Worm (Caenorhabditis elegans) whole organism, midembryonic: ENCODE results near the gene far-2.

Source experiments
- T22C8.4 ChIP-seq: fragments of 200-800 bp; sonication (Bioruptor generic); IDR thresholded peaks from 2 replicates; pipeline ENCODE4 v1.3.6; 2022; ENCODE audit warnings: missing genetic modification characterization, missing compliant biosample characterization
- cog-1 ChIP-seq: sonication (generic microtip); optimal IDR thresholded peaks from 2 replicates; lab custom pipeline; 2016; ENCODE audit warnings: missing genetic modification characterization, missing compliant biosample characterization
- flt-1 ChIP-seq: fragments of 200-800 bp; sonication (Bioruptor generic); IDR thresholded peaks from 2 replicates; pipeline ENCODE4 v1.3.6; 2022; ENCODE audit warnings: missing genetic modification characterization, missing compliant biosample characterization
- klf-2 ChIP-seq: fragments of 200-800 bp; sonication (Bioruptor generic); conservative IDR thresholded peaks from 2 replicates; pipeline ENCODE4 v1.3.6; 2022; ENCODE audit warnings: missing genetic modification reagents, missing genetic modification characterization, missing compliant biosample characterization
- med-1 ChIP-seq: sonication (generic microtip); optimal IDR thresholded peaks from 2 replicates; lab custom pipeline; 2017; ENCODE audit warnings: missing genetic modification characterization, mild to moderate bottlenecking, missing compliant biosample characterization, antibody characterized with exemption, missing genetic modification reagents; ENCODE audit not compliant: insufficient read depth
- ref-1 ChIP-seq: fragments of 200-800 bp; sonication (Bioruptor generic); conservative IDR thresholded peaks from 2 replicates; pipeline ENCODE4 v1.3.6; 2022; ENCODE audit warnings: missing genetic modification reagents, missing genetic modification characterization, missing compliant biosample characterization
- tab-1 ChIP-seq: fragments of 200-800 bp; sonication (Bioruptor generic); IDR thresholded peaks from 2 replicates; pipeline ENCODE4 v1.3.6; 2022; ENCODE audit warnings: missing genetic modification characterization, missing compliant biosample characterization
- ztf-23 ChIP-seq: fragments of 200-800 bp; sonication (Bioruptor generic); IDR thresholded peaks from 2 replicates; pipeline ENCODE4 v1.3.6; 2022; ENCODE audit warnings: missing genetic modification reagents, missing genetic modification characterization, missing compliant biosample characterization
- ztf-29 ChIP-seq: fragments of 200-800 bp; sonication (Bioruptor generic); IDR thresholded peaks from 2 replicates; pipeline ENCODE4 v1.3.6; 2022; ENCODE audit warnings: missing genetic modification reagents, missing genetic modification characterization, missing compliant biosample characterization

ce11 chrIII:9105653-9106052, 24.0 kb downstream of the far-2 start:
- TF ChIP-seq cog-1 (tag; lab: Kevin White, UChicago) (no peak), T22C8.4 (GFP tag; lab: Robert Waterston, UW) (no peak), flt-1 (GFP tag; lab: Robert Waterston, UW) (no peak), med-1 (GFP tag; lab: Kevin White, UChicago) (no peak), tab-1 (GFP tag; lab: Robert Waterston, UW) (no peak), ztf-29 (GFP tag; lab: Robert Waterston, UW) (no peak), ref-1 (GFP tag; lab: Robert Waterston, UW) (no peak), ztf-23 (GFP tag; lab: Robert Waterston, UW) (no peak), klf-2 (GFP tag; lab: Robert Waterston, UW) (no peak)
